Fruit fly (Drosophila melanogaster) whole organism, embryonic: ENCODE data around the gene Cyt-c-p.
A peak's percentile ranks its signal among the peaks of the same experiment; 100 is the strongest.

Experiments
- Bgb ChIP-seq: fragments of 200-800 bp; sonication (Bioruptor generic); IDR thresholded peaks from 2 replicates; pipeline ENCODE4 v1.3.6; 2022; ENCODE audit warnings: missing biosample characterization, missing genetic modification characterization; ENCODE audit not compliant: partially characterized antibody
- CG11398 ChIP-seq: fragments of 200-800 bp; sonication (Bioruptor generic); optimal IDR thresholded peaks from 2 replicates; lab custom pipeline; 2016; ENCODE audit warnings: missing biosample characterization, missing genetic modification characterization
- CG12942 ChIP-seq: fragments of 200-800 bp; sonication (Bioruptor generic); optimal IDR thresholded peaks from 3 replicates; lab custom pipeline; 2016; ENCODE audit warnings: missing biosample characterization, missing genetic modification characterization
- CG14014 ChIP-seq: fragments of 200-800 bp; sonication (Bioruptor generic); IDR thresholded peaks from 2 replicates; pipeline ENCODE4 v1.3.6; 2022; ENCODE audit warnings: missing biosample characterization, missing genetic modification characterization
- CG14667 ChIP-seq: fragments of 200-800 bp; sonication (Bioruptor generic); IDR thresholded peaks from 2 replicates; pipeline ENCODE4 v1.3.6; 2022; ENCODE audit warnings: missing biosample characterization, missing genetic modification characterization
- CG14710 ChIP-seq: fragments of 200-800 bp; sonication (Bioruptor generic); optimal IDR thresholded peaks from 3 replicates; lab custom pipeline; 2019; ENCODE audit warnings: missing biosample characterization, mild to moderate bottlenecking, missing genetic modification characterization, moderate library complexity
- CG1602 ChIP-seq: fragments of 200-800 bp; sonication (Bioruptor generic); optimal IDR thresholded peaks from 3 replicates; lab custom pipeline; 2016; ENCODE audit warnings: missing biosample characterization, missing genetic modification characterization
- CG1647 ChIP-seq: fragments of 200-800 bp; sonication (Bioruptor generic); optimal IDR thresholded peaks from 3 replicates; lab custom pipeline; 2016; ENCODE audit warnings: missing biosample characterization, missing genetic modification characterization
- CG17328 ChIP-seq: fragments of 200-800 bp; sonication (Bioruptor generic); IDR thresholded peaks from 2 replicates; pipeline ENCODE4 v1.3.6; 2022; ENCODE audit warnings: missing biosample characterization, missing genetic modification characterization
- CG17612 ChIP-seq: fragments of 200-800 bp; sonication (Bioruptor generic); IDR thresholded peaks from 2 replicates; pipeline ENCODE4 v1.3.6; 2022; ENCODE audit warnings: missing biosample characterization, missing genetic modification characterization
- CG3065 ChIP-seq: fragments of 200-800 bp; sonication (Bioruptor generic); optimal IDR thresholded peaks from 2 replicates; lab custom pipeline; 2016; ENCODE audit warnings: missing biosample characterization, missing genetic modification characterization
- CG34376 ChIP-seq: fragments of 200-800 bp; sonication (Bioruptor generic); optimal IDR thresholded peaks from 2 replicates; lab custom pipeline; 2018; ENCODE audit warnings: missing biosample characterization, mild to moderate bottlenecking, missing genetic modification characterization
- CG4617 ChIP-seq: fragments of 200-800 bp; sonication (Bioruptor generic); optimal IDR thresholded peaks from 3 replicates; lab custom pipeline; 2016; ENCODE audit warnings: missing biosample characterization, missing genetic modification characterization, borderline replicate concordance
- CG4707 ChIP-seq: fragments of 200-800 bp; sonication (Bioruptor generic); optimal IDR thresholded peaks from 2 replicates; lab custom pipeline; 2018; ENCODE audit warnings: missing biosample characterization, mild to moderate bottlenecking, missing genetic modification characterization, moderate library complexity
- CG5953 ChIP-seq: fragments of 200-800 bp; sonication (Bioruptor generic); IDR thresholded peaks from 2 replicates; pipeline ENCODE4 v1.3.6; 2022; ENCODE audit warnings: missing biosample characterization, missing genetic modification characterization
- CG6813 ChIP-seq: fragments of 200-800 bp; sonication (Bioruptor generic); optimal IDR thresholded peaks from 2 replicates; lab custom pipeline; 2017; ENCODE audit warnings: missing biosample characterization, missing genetic modification characterization, mild to moderate bottlenecking, moderate library complexity, missing genetic modification reagents
- CG6854 ChIP-seq: fragments of 200-800 bp; sonication (Bioruptor generic); optimal IDR thresholded peaks from 3 replicates; lab custom pipeline; 2017; ENCODE audit warnings: missing biosample characterization, mild to moderate bottlenecking, missing genetic modification characterization
- CG7786 ChIP-seq: fragments of 200-800 bp; sonication (Bioruptor generic); optimal IDR thresholded peaks from 2 replicates; lab custom pipeline; 2016; ENCODE audit warnings: missing biosample characterization, missing genetic modification characterization
- CG7987 ChIP-seq: fragments of 200-800 bp; sonication (Bioruptor generic); optimal IDR thresholded peaks from 2 replicates; lab custom pipeline; 2018; ENCODE audit warnings: missing biosample characterization, mild to moderate bottlenecking, missing genetic modification characterization, moderate library complexity
- CG8290 ChIP-seq, 3 experiments: fragments of 200-800 bp; sonication (Bioruptor generic); optimal IDR thresholded peaks; 2 replicates each; lab custom pipeline; 2016 to 2019; ENCODE audit warnings: missing biosample characterization in 3 of 3, missing genetic modification characterization in 3 of 3, mild to moderate bottlenecking in 2 of 3, moderate library complexity in 1 of 3
- CG8944 ChIP-seq: fragments of 200-800 bp; sonication (Bioruptor generic); optimal IDR thresholded peaks from 3 replicates; lab custom pipeline; 2016; ENCODE audit warnings: missing biosample characterization, missing genetic modification characterization
- CG9876 ChIP-seq: fragments of 200-800 bp; sonication (Bioruptor generic); optimal IDR thresholded peaks from 2 replicates; lab custom pipeline; 2016; ENCODE audit warnings: missing biosample characterization, missing genetic modification characterization
- Fer1 ChIP-seq: fragments of 200-800 bp; sonication (Bioruptor generic); optimal IDR thresholded peaks from 2 replicates; lab custom pipeline; 2017; ENCODE audit warnings: missing biosample characterization, mild to moderate bottlenecking, missing genetic modification characterization
- H2.0 ChIP-seq: fragments of 200-800 bp; sonication (Bioruptor generic); IDR thresholded peaks from 2 replicates; pipeline ENCODE4 v1.3.6; 2022; ENCODE audit warnings: missing biosample characterization, missing genetic modification characterization
- HLH3B ChIP-seq: fragments of 200-800 bp; sonication (Bioruptor generic); IDR thresholded peaks from 2 replicates; pipeline ENCODE4 v1.3.6; 2022; ENCODE audit warnings: missing biosample characterization, missing genetic modification characterization
- Hmx ChIP-seq: fragments of 200-800 bp; sonication (Bioruptor generic); optimal IDR thresholded peaks from 2 replicates; lab custom pipeline; 2016; ENCODE audit warnings: missing biosample characterization, missing genetic modification characterization
- Jarid2 ChIP-seq: fragments of 200-800 bp; sonication (Bioruptor generic); optimal IDR thresholded peaks from 3 replicates; lab custom pipeline; 2017; ENCODE audit warnings: mild to moderate bottlenecking, missing biosample characterization, missing genetic modification reagents, missing genetic modification characterization
- Meics ChIP-seq: fragments of 200-800 bp; sonication (Bioruptor generic); optimal IDR thresholded peaks from 2 replicates; lab custom pipeline; 2017; ENCODE audit warnings: missing biosample characterization, mild to moderate bottlenecking, missing genetic modification characterization
- Sox100B ChIP-seq: fragments of 200-800 bp; sonication (Bioruptor generic); optimal IDR thresholded peaks from 3 replicates; lab custom pipeline; 2018; ENCODE audit warnings: missing biosample characterization, mild to moderate bottlenecking, missing genetic modification characterization
- Trl ChIP-seq, 3 experiments: fragments of >200 bp in 2 of 3; fragments of 200-800 bp in 1 of 3; sonication (Bioruptor generic) in 1 of 3; optimal IDR thresholded peaks; 2 replicates in 1 of 3; 3 replicates in 2 of 3; lab custom pipeline; 2016 to 2017; ENCODE audit warnings: missing biosample characterization in 1 of 3, missing genetic modification characterization in 1 of 3
- cato ChIP-seq: fragments of 200-800 bp; sonication (Bioruptor generic); optimal IDR thresholded peaks from 2 replicates; lab custom pipeline; 2016; ENCODE audit warnings: missing biosample characterization, missing genetic modification characterization, borderline replicate concordance
- crc ChIP-seq: fragments of 200-800 bp; sonication (Bioruptor generic); optimal IDR thresholded peaks from 2 replicates; lab custom pipeline; 2016; ENCODE audit warnings: missing biosample characterization, missing genetic modification characterization
- croc ChIP-seq: fragments of 200-800 bp; sonication (Bioruptor generic); conservative IDR thresholded peaks from 3 replicates; pipeline ENCODE4 v1.3.6; 2022; ENCODE audit warnings: missing biosample characterization, missing genetic modification characterization
- crp ChIP-seq, 2 experiments: fragments of 200-800 bp; sonication (Bioruptor generic); optimal IDR thresholded peaks; 2 replicates in 1 of 2; 3 replicates in 1 of 2; lab custom pipeline; 2017; ENCODE audit warnings: missing biosample characterization in 2 of 2, missing genetic modification characterization in 2 of 2, mild to moderate bottlenecking in 1 of 2, moderate library complexity in 1 of 2
- dmrt99B ChIP-seq: fragments of 200-800 bp; sonication (Bioruptor generic); optimal IDR thresholded peaks from 2 replicates; lab custom pipeline; 2018; ENCODE audit warnings: missing biosample characterization, mild to moderate bottlenecking, missing genetic modification characterization, moderate library complexity
- ems ChIP-seq: fragments of 200-800 bp; sonication (Bioruptor generic); optimal IDR thresholded peaks from 3 replicates; lab custom pipeline; 2016; ENCODE audit warnings: missing biosample characterization, missing genetic modification characterization
- gce ChIP-seq: fragments of 200-800 bp; sonication (Bioruptor generic); IDR thresholded peaks from 3 replicates; pipeline ENCODE4 v1.3.6; 2022; ENCODE audit warnings: missing biosample characterization, missing genetic modification characterization
- gcm2 ChIP-seq: fragments of 200-800 bp; sonication (Bioruptor generic); optimal IDR thresholded peaks from 2 replicates; lab custom pipeline; 2016; ENCODE audit warnings: missing biosample characterization, missing genetic modification characterization
- gsb ChIP-seq: fragments of 200-800 bp; sonication (Bioruptor generic); IDR thresholded peaks from 2 replicates; pipeline ENCODE4 v1.3.6; 2022; ENCODE audit warnings: missing biosample characterization, missing genetic modification characterization
- nerfin-1 ChIP-seq: fragments of 200-800 bp; sonication (Bioruptor generic); optimal IDR thresholded peaks from 3 replicates; lab custom pipeline; 2019; ENCODE audit warnings: missing biosample characterization, mild to moderate bottlenecking, missing genetic modification characterization, moderate library complexity
- nmo ChIP-seq: fragments of 200-800 bp; sonication (Bioruptor generic); optimal IDR thresholded peaks from 2 replicates; lab custom pipeline; 2018; ENCODE audit warnings: missing biosample characterization, mild to moderate bottlenecking, missing genetic modification characterization, moderate library complexity
- p53 ChIP-seq: fragments of 200-800 bp; sonication (Bioruptor generic); optimal IDR thresholded peaks from 2 replicates; lab custom pipeline; 2016; ENCODE audit warnings: missing biosample characterization, missing genetic modification characterization
- phol ChIP-seq: fragments of 200-800 bp; sonication (Bioruptor generic); optimal IDR thresholded peaks from 3 replicates; lab custom pipeline; 2018; ENCODE audit warnings: missing biosample characterization, mild to moderate bottlenecking, missing genetic modification characterization, moderate library complexity
- pum ChIP-seq: fragments of 200-800 bp; sonication (Bioruptor generic); optimal IDR thresholded peaks from 2 replicates; lab custom pipeline; 2016; ENCODE audit warnings: missing biosample characterization, missing genetic modification characterization
- slp2 ChIP-seq: fragments of 200-800 bp; sonication (Bioruptor generic); optimal IDR thresholded peaks from 2 replicates; lab custom pipeline; 2016; ENCODE audit warnings: missing biosample characterization, missing genetic modification characterization
- unpg ChIP-seq: fragments of 200-800 bp; sonication (Bioruptor generic); optimal IDR thresholded peaks from 3 replicates; lab custom pipeline; 2018; ENCODE audit warnings: missing biosample characterization, mild to moderate bottlenecking, missing genetic modification characterization, moderate library complexity
- zen ChIP-seq: fragments of 200-800 bp; sonication (Bioruptor generic); optimal IDR thresholded peaks from 3 replicates; lab custom pipeline; 2018; ENCODE audit warnings: missing biosample characterization, mild to moderate bottlenecking, missing genetic modification characterization, moderate library complexity
- zfh2 ChIP-seq: fragments of 200-800 bp; sonication (Bioruptor generic); optimal IDR thresholded peaks from 2 replicates; lab custom pipeline; 2016; ENCODE audit warnings: missing biosample characterization, missing genetic modification characterization

Cyt-c-p gene

DNA sequence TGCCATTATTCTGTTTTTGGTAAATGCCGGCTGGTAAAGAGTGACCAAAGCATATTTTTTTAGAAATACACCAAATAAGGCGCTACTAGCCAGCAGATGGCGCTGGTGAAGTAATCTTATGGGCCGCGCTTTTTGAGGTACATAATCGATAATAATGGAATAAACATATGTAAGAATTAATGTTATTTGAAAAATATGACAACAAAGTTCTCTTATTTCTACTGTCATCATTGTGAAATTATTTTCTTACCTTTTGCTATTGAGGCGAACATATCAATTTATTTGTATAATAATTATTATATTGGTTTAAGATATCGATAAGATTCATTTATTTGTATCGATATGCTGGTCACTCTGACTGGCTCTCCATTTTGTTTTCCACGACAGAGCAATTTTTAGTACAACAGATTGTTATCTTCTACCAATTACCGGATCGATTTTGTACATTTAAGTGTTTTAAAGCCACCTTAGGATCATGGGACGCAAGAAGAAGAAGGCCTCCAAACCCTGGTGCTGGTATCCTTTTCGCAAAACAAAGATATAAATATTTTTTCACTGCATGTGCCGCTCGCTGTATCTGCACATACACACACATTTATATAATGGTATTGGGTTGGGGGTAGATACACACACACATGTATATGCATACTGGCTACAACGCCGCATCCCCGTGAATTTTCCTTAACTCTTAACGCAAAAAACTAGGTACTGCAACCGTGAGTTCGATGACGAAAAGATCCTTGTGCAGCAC, 23.5 kb downstream of the Cyt-c-p start, which contains the start of the genes LSm7 and BuGZ (continued):
- TF ChIP-seq H2.0 (GFP tag; lab: Robert Waterston, UW) (no peak), unpg (GFP tag; lab: Kevin White, UChicago) (no peak), zen (peak; percentile 68), croc (no peak), cato (GFP tag; lab: Kevin White, UChicago) (no peak), CG6813 (no peak), CG14667 (GFP tag; lab: Robert Waterston, UW) (no peak), p53 (GFP tag; lab: Kevin White, UChicago) (no peak), gcm2 (GFP tag; lab: Kevin White, UChicago) (no peak), CG6854 (GFP tag; lab: Kevin White, UChicago) (no peak), CG5953 (GFP tag; lab: Robert Waterston, UW) (0 out of 2 replicates have a peak, but pooled peaks have one; percentile 11), Hmx (GFP tag; lab: Kevin White, UChicago) (no peak), Fer1 (peak; percentile 21), phol (tag; lab: Kevin White, UChicago) (peak; percentile 99), CG14710 (tag; lab: Kevin White, UChicago) (peak; percentile 82), CG17328 (GFP tag; lab: Robert Waterston, UW) (no peak), Bgb (peak; percentile 43; the same call in 1 of the 2 replicates), CG14014 (GFP tag; lab: Robert Waterston, UW) (no peak), slp2 (GFP tag; lab: Kevin White, UChicago) (no peak), CG1647 (GFP tag; lab: Kevin White, UChicago) (no peak), nerfin-1 (peak; percentile 17), CG17612 (GFP tag; lab: Robert Waterston, UW) (no peak), CG11398 (GFP tag; lab: Kevin White, UChicago) (no peak), Sox100B (GFP tag; lab: Kevin White, UChicago) (no peak), CG9876 (no peak), Jarid2 (GFP tag; lab: Kevin White, UChicago) (no peak), CG8290 (GFP tag; optimal IDR thresholded peaks at IDR 0.05; lab: Kevin White, UChicago) (peak; percentile 29), CG8290 (tag; optimal IDR thresholded peaks at IDR 0.05; lab: Kevin White, UChicago) (no peak), gce (GFP tag; lab: Robert Waterston, UW) (no peak), CG3065 (no peak), dmrt99B (no peak), CG12942 (GFP tag; lab: Kevin White, UChicago) (no peak), CG4617 (GFP tag; lab: Kevin White, UChicago) (peak; percentile 51), gsb (GFP tag; lab: Robert Waterston, UW) (no peak), pum (no peak), nmo (peak; percentile 70), Trl (optimal IDR thresholded peaks at IDR 0.05; lab: Kevin White, UChicago) (no peak), Trl (GFP tag; optimal IDR thresholded peaks at IDR 0.05; lab: Kevin White, UChicago) (peak; percentile 32), ems (no peak), HLH3B (GFP tag; lab: Robert Waterston, UW) (no peak), CG7786 (GFP tag; lab: Kevin White, UChicago) (no peak), crp (GFP tag; optimal IDR thresholded peaks at IDR 0.05; lab: Kevin White, UChicago) (peak in 1 of 2 experiments; percentile 39), crc (GFP tag; lab: Kevin White, UChicago) (no peak), Meics (GFP tag; lab: Kevin White, UChicago) (no peak), CG7987 (GFP tag; lab: Kevin White, UChicago) (peak; percentile 38), zfh2 (GFP tag; lab: Kevin White, UChicago) (no peak), CG8944 (GFP tag; lab: Kevin White, UChicago) (peak; percentile 8), CG4707 (no peak), CG34376 (GFP tag; lab: Kevin White, UChicago) (no peak), CG1602 (peak; percentile 13)
- TF ChIP-seq, all 482 proteins: peak for 144
